Fruit fly (Drosophila melanogaster): Measurements from ENCODE around the gene CG7296.

The CG7296 gene

DNA sequence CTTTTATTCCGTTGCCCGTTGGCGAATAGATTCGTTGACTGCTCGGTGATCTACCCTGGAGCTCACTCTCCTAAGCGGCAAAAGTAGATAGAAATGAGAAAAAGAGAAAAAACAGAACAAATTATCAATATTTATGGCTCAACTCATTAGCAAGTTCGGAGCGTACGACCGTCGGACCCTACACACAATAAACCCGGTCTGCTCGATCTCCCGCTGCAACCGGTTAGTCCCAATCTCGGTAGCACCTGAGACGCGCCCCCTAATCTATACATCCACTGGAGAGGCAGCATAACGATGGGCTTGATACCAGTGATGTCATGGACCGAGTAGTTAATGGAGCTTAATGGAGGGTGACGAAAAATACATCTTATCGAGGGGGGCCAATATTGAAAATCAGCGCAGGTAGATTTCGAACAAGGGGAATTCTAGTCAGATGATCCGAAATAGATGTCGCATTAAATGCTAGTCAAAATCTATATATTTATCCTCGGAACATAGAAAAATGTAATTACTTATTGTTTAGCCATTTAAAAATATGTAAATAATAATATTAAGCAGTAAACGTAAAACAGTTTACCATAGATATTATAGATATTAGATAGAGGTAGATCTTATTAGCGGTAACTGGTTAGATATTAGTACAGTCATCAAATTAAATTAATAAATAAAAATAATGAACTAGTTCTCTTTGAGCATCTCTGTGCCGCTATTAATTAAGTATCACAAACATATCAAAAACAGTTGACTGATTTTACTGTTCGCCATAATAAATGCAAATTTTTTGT lies at the start of gene CG7296:
Gene CG7296, minus strand, starts transcription at position 58 of the 785 bp plus-strand sequence.
- TF ChIP-seq CG6792 (GFP tag; optimal IDR thresholded peaks at IDR 0.05) (no peak), CG11294 (GFP tag; IDR thresholded peaks at IDR 0.05) (no peak), Ets21C (GFP tag; optimal IDR thresholded peaks at IDR 0.05) (no peak), CG32006 (GFP tag; optimal IDR thresholded peaks at IDR 0.05) (no peak), spab (GFP tag; optimal IDR thresholded peaks at IDR 0.05) (no peak), Met (GFP tag; optimal IDR thresholded peaks at IDR 0.05) (no peak), CG7368 (GFP tag; optimal IDR thresholded peaks at IDR 0.05) (no peak), CG6854 (GFP tag; optimal IDR thresholded peaks at IDR 0.05) (no peak), CG6808 (GFP tag; optimal IDR thresholded peaks at IDR 0.05) (no peak), Ets96B (tag; optimal IDR thresholded peaks at IDR 0.05) (no peak), CG6276 (GFP tag; optimal IDR thresholded peaks at IDR 0.05) (no peak), CG1621 (tag; optimal IDR thresholded peaks at IDR 0.05) (peak; percentile 33), Eip78C (GFP tag) (peak; percentile 10), Hr4 (GFP tag; optimal IDR thresholded peaks at IDR 0.05) (no peak)

DNA sequence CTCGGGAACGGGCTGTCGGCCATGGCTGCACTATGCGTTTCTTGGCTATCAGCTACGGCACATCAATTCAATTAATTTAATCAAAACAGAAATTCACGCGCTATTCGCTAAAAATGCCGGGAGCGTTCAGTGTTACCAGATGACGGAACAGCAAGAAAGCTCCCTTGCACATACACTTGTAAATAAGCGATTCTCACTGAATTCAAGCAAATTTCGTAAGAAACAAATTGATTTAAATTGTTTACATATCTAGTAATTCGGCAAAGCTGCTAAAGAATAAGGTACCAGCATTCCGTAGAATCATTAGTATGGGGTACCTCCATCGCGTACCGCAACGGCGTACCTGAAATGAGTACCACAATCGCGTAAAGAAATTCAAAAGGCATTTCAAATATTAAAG lies 49.1 kb upstream of the CG7296 start, which contains the start of gene Nup107:
Gene Nup107, minus strand, starts transcription at position 149 of the 400 bp plus-strand sequence.
- TF ChIP-seq CG31627 (GFP tag; optimal IDR thresholded peaks at IDR 0.05) (peak; percentile 1), CG3032 (tag; optimal IDR thresholded peaks at IDR 0.05) (peak; percentile 19), CG6163 (GFP tag; IDR thresholded peaks at IDR 0.05) (0 out of 3 replicates have a peak, but pooled peaks have one; percentile 11), lz (GFP tag; optimal IDR thresholded peaks at IDR 0.05) (peak; percentile 7), Hr4 (GFP tag; optimal IDR thresholded peaks at IDR 0.05) (peak; percentile 11), Ets21C (GFP tag; optimal IDR thresholded peaks at IDR 0.05) (no peak), CG6854 (GFP tag; optimal IDR thresholded peaks at IDR 0.05) (no peak), Eip78C (GFP tag) (peak; percentile 52), Smox (GFP tag; optimal IDR thresholded peaks at IDR 0.05) (no peak), cyc (GFP tag; optimal IDR thresholded peaks at IDR 0.05) (peak; percentile 10), CG6792 (GFP tag; optimal IDR thresholded peaks at IDR 0.05) (no peak), Blimp-1 (GFP tag; optimal IDR thresholded peaks at IDR 0.05) (no peak), CG6808 (GFP tag; optimal IDR thresholded peaks at IDR 0.05) (no peak), fkh (GFP tag; optimal IDR thresholded peaks at IDR 0.05) (no peak), CG10669 (GFP tag; optimal IDR thresholded peaks at IDR 0.05) (no peak)

DNA sequence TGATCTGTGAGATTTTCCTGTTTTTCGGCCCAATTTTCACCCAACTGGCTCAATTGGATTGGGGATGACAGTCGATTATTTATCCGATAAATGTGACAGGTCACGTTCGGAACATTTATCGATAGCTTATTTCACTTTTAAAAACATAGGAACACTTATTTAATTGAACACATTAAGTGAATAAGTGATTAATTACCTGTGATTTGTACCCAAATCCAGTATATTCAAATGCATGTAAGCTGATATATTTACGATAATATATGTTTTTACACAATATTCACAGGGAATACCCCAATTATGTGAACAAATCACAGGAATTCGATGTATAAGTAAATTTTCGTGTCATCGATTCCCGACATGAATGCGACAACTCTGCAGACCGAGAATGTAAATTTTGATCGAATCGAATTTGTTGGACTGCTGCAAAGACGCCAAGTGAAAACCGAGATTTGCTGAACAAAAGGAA lies 45.5 kb upstream of the CG7296 start, which contains the start of the genes EMC3 and Dpy-30L1:
Gene EMC3, minus strand, starts transcription at position 81 of the 466 bp plus-strand sequence.
Gene Dpy-30L1, plus strand, starts transcription at position 311 of the 466 bp plus-strand sequence.
- TF ChIP-seq Gug (GFP tag; IDR thresholded peaks at IDR 0.05) (no peak), CG31627 (GFP tag; optimal IDR thresholded peaks at IDR 0.05) (peak; percentile 64), dac (GFP tag; optimal IDR thresholded peaks at IDR 0.05) (no peak), salr (GFP tag; optimal IDR thresholded peaks at IDR 0.05) (no peak), CG7368 (GFP tag; optimal IDR thresholded peaks at IDR 0.05) (no peak), vri (GFP tag; optimal IDR thresholded peaks at IDR 0.05) (no peak), CG4318 (GFP tag; optimal IDR thresholded peaks at IDR 0.05) (no peak), CG15336 (GFP tag; IDR thresholded peaks at IDR 0.05) (peak; percentile 31; the same call in 1 of the 2 replicates), CG32006 (GFP tag; optimal IDR thresholded peaks at IDR 0.05) (no peak), dsx (GFP tag; optimal IDR thresholded peaks at IDR 0.05; ENCODE audit: poor library complexity, severe bottlenecking) (no peak), Hr39 (GFP tag; optimal IDR thresholded peaks at IDR 0.05) (peak; percentile 51), Met (GFP tag; optimal IDR thresholded peaks at IDR 0.05) (no peak), CG1621 (tag; optimal IDR thresholded peaks at IDR 0.05) (no peak), OdsH (GFP tag; optimal IDR thresholded peaks at IDR 0.05) (no peak), lz (GFP tag; optimal IDR thresholded peaks at IDR 0.05) (peak; percentile 48), Blimp-1 (GFP tag; optimal IDR thresholded peaks at IDR 0.05) (no peak), CG8319 (GFP tag; optimal IDR thresholded peaks at IDR 0.05) (no peak), Ets21C (GFP tag; optimal IDR thresholded peaks at IDR 0.05) (peak; percentile 46), CG6854 (GFP tag; optimal IDR thresholded peaks at IDR 0.05) (no peak), CG16779 (tag; optimal IDR thresholded peaks at IDR 0.05) (no peak), CG6808 (GFP tag; optimal IDR thresholded peaks at IDR 0.05) (no peak), CG10631 (GFP tag; optimal IDR thresholded peaks at IDR 0.05) (no peak), cyc (GFP tag; optimal IDR thresholded peaks at IDR 0.05) (peak; percentile 43), Ets96B (tag; optimal IDR thresholded peaks at IDR 0.05) (peak; percentile 46), fd59A (GFP tag; optimal IDR thresholded peaks at IDR 0.05) (no peak), esn (GFP tag; optimal IDR thresholded peaks at IDR 0.05) (peak; percentile 66), CG3919 (GFP tag; optimal IDR thresholded peaks at IDR 0.05) (no peak), svp (GFP tag) (no peak), eg (GFP tag; IDR thresholded peaks at IDR 0.05) (no peak), CG6163 (GFP tag; IDR thresholded peaks at IDR 0.05) (peak; percentile 17; the same call in 1 of the 3 replicates), CG10669 (GFP tag; optimal IDR thresholded peaks at IDR 0.05) (no peak), Hr4 (GFP tag; optimal IDR thresholded peaks at IDR 0.05) (peak; percentile 55), Smox (GFP tag; optimal IDR thresholded peaks at IDR 0.05) (peak; percentile 35), pdm3 (GFP tag; optimal IDR thresholded peaks at IDR 0.05) (no peak), CG11294 (GFP tag; IDR thresholded peaks at IDR 0.05) (no peak), achi (GFP tag; optimal IDR thresholded peaks at IDR 0.05) (no peak)
